Worm (Caenorhabditis elegans) whole organism, young adult: ENCODE measurements around the gene C08F1.12.

Experiments
- B0019.2 ChIP-seq: fragments of 200-800 bp; sonication (Bioruptor generic); conservative IDR thresholded peaks from 2 replicates; pipeline ENCODE4 v1.3.6; 2022; ENCODE audit warnings: missing genetic modification reagents, missing genetic modification characterization, missing compliant biosample characterization
- F22D6.2 ChIP-seq: sonication (generic microtip); optimal IDR thresholded peaks from 2 replicates; lab custom pipeline; 2016; ENCODE audit warnings: mild to moderate bottlenecking, missing genetic modification characterization, missing compliant biosample characterization
- Y56A3A.18 ChIP-seq: fragments of 200-800 bp; sonication (Bioruptor generic); IDR thresholded peaks from 2 replicates; pipeline ENCODE4 v1.3.6; 2022; ENCODE audit warnings: missing genetic modification reagents, missing genetic modification characterization, missing compliant biosample characterization
- Y67H2A.10 ChIP-seq: fragments of 200-800 bp; sonication (Bioruptor generic); conservative IDR thresholded peaks from 2 replicates; pipeline ENCODE4 v1.3.6; 2022; ENCODE audit warnings: missing genetic modification reagents, missing genetic modification characterization, missing compliant biosample characterization
- Y95B8A.8 ChIP-seq: fragments of 200-800 bp; sonication (Bioruptor generic); IDR thresholded peaks from 2 replicates; pipeline ENCODE4 v1.3.6; 2022; ENCODE audit warnings: missing genetic modification reagents, missing genetic modification characterization, missing compliant biosample characterization
- akir-1 ChIP-seq: fragments of 200-800 bp; sonication (Bioruptor generic); optimal IDR thresholded peaks from 2 replicates; lab custom pipeline; 2018; ENCODE audit warnings: mild to moderate bottlenecking, missing genetic modification characterization, moderate library complexity, missing compliant biosample characterization
- aptf-3 ChIP-seq: fragments of 200-800 bp; sonication (Bioruptor generic); IDR thresholded peaks from 2 replicates; pipeline ENCODE4 v1.3.6; 2022; ENCODE audit warnings: missing genetic modification characterization, missing compliant biosample characterization
- attf-5 ChIP-seq: fragments of 200-800 bp; sonication (Bioruptor generic); optimal IDR thresholded peaks from 2 replicates; lab custom pipeline; 2018; ENCODE audit warnings: mild to moderate bottlenecking, missing genetic modification characterization, missing compliant biosample characterization
- bed-2 ChIP-seq: fragments of 200-800 bp; sonication (Bioruptor generic); IDR thresholded peaks from 2 replicates; pipeline ENCODE4 v1.3.6; 2022; ENCODE audit warnings: missing genetic modification reagents, missing genetic modification characterization, missing compliant biosample characterization
- ccch-3 ChIP-seq: fragments of 200-800 bp; sonication (Bioruptor generic); optimal IDR thresholded peaks from 2 replicates; lab custom pipeline; 2018; ENCODE audit warnings: mild to moderate bottlenecking, missing genetic modification characterization, missing compliant biosample characterization
- ceh-91 ChIP-seq: fragments of 200-800 bp; sonication (Bioruptor generic); IDR thresholded peaks from 2 replicates; pipeline ENCODE4 v1.3.6; 2022; ENCODE audit warnings: missing genetic modification reagents, missing genetic modification characterization, missing compliant biosample characterization
- efl-1 ChIP-seq: fragments of 150-350 bp; optimal IDR thresholded peaks from 2 replicates; lab custom pipeline; 2014; ENCODE audit warnings: missing biosample characterization, missing genetic modification reagents, missing genetic modification characterization
- egl-18 ChIP-seq: fragments of 200-800 bp; sonication (Bioruptor generic); IDR thresholded peaks from 2 replicates; pipeline ENCODE4 v1.3.6; 2022; ENCODE audit warnings: missing genetic modification reagents, missing genetic modification characterization, missing compliant biosample characterization
- gei-17 ChIP-seq: fragments of 200-800 bp; sonication (Bioruptor generic); optimal IDR thresholded peaks from 2 replicates; lab custom pipeline; 2018; ENCODE audit warnings: mild to moderate bottlenecking, missing genetic modification characterization, missing compliant biosample characterization
- hlh-12 ChIP-seq: sonication (generic microtip); optimal IDR thresholded peaks from 2 replicates; lab custom pipeline; 2016; ENCODE audit warnings: missing genetic modification characterization, missing compliant biosample characterization
- hmg-20 ChIP-seq: fragments of 200-800 bp; sonication (Bioruptor generic); IDR thresholded peaks from 2 replicates; pipeline ENCODE4 v1.3.6; 2022; ENCODE audit warnings: missing genetic modification reagents, missing genetic modification characterization, missing compliant biosample characterization
- hrde-1 ChIP-seq: sonication (generic microtip); optimal IDR thresholded peaks from 2 replicates; lab custom pipeline; 2016; ENCODE audit warnings: missing genetic modification characterization, mild to moderate bottlenecking, missing compliant biosample characterization, moderate library complexity, missing genotype, missing genetic modification reagents, borderline replicate concordance
- lin-26 ChIP-seq: fragments of 200-800 bp; sonication (Bioruptor generic); IDR thresholded peaks from 2 replicates; pipeline ENCODE4 v1.3.6; 2022; ENCODE audit warnings: missing genetic modification reagents, missing genetic modification characterization, missing compliant biosample characterization
- lin-35 ChIP-seq, 3 experiments: fragments of 150-350 bp in 2 of 3; sonication (generic microtip) in 1 of 3; optimal IDR thresholded peaks; 2 replicates each; lab custom pipeline; 2014 to 2018; ENCODE audit warnings: missing biosample characterization in 3 of 3, missing genetic modification characterization in 3 of 3, missing genetic modification reagents in 3 of 3
- lsl-1 ChIP-seq: fragments of 200-800 bp; sonication (Bioruptor generic); optimal IDR thresholded peaks from 2 replicates; lab custom pipeline; 2018; ENCODE audit warnings: mild to moderate bottlenecking, missing genetic modification characterization, moderate library complexity, missing compliant biosample characterization
- mcd-1 ChIP-seq: fragments of 200-800 bp; sonication (Bioruptor generic); IDR thresholded peaks from 2 replicates; pipeline ENCODE4 v1.3.6; 2022; ENCODE audit warnings: missing genetic modification reagents, missing genetic modification characterization, missing compliant biosample characterization
- mxl-1 ChIP-seq: sonication (generic microtip); optimal IDR thresholded peaks from 2 replicates; lab custom pipeline; 2016; ENCODE audit warnings: missing genetic modification characterization, missing compliant biosample characterization
- nfya-2 ChIP-seq: fragments of 200-800 bp; sonication (Bioruptor generic); IDR thresholded peaks from 2 replicates; pipeline ENCODE4 v1.3.6; 2022; ENCODE audit warnings: missing genetic modification reagents, missing genetic modification characterization, missing compliant biosample characterization
- rpc-1 ChIP-seq, 2 experiments: fragments of 150-350 bp in 1 of 2; sonication (generic microtip) in 1 of 2; optimal IDR thresholded peaks; 2 replicates each; lab custom pipeline; 2014 to 2018; ENCODE audit warnings: missing biosample characterization in 1 of 2, missing genetic modification characterization in 1 of 2, missing genetic modification reagents in 1 of 2, missing genotype in 1 of 2
- sdz-38 ChIP-seq: sonication (generic microtip); optimal IDR thresholded peaks from 2 replicates; lab custom pipeline; 2016; ENCODE audit warnings: missing genotype, missing genetic modification characterization, missing compliant biosample characterization
- sea-2 ChIP-seq: fragments of 200-800 bp; sonication (Bioruptor generic); IDR thresholded peaks from 2 replicates; pipeline ENCODE4 v1.3.6; 2022; ENCODE audit warnings: missing genetic modification characterization, missing compliant biosample characterization
- snpc-1.1 ChIP-seq: sonication (generic microtip); optimal IDR thresholded peaks from 2 replicates; lab custom pipeline; 2017; ENCODE audit warnings: missing genetic modification characterization, mild to moderate bottlenecking, missing compliant biosample characterization, antibody characterized with exemption, moderate library complexity, missing genotype, missing genetic modification reagents; ENCODE audit not compliant: insufficient read depth
- snpc-1.3 ChIP-seq: sonication (generic microtip); optimal IDR thresholded peaks from 2 replicates; lab custom pipeline; 2017; ENCODE audit warnings: missing genetic modification characterization, mild to moderate bottlenecking, missing compliant biosample characterization, antibody characterized with exemption, moderate library complexity, missing genotype, missing genetic modification reagents; ENCODE audit not compliant: insufficient read depth
- snpc-3.4 ChIP-seq: sonication (generic microtip); optimal IDR thresholded peaks from 2 replicates; lab custom pipeline; 2017; ENCODE audit warnings: missing genetic modification characterization, mild to moderate bottlenecking, missing compliant biosample characterization, antibody characterized with exemption, moderate library complexity, missing genotype, missing genetic modification reagents
- snpc-4 ChIP-seq, 5 experiments: fragments of 150-350 bp in 1 of 5; sonication (generic microtip) in 4 of 5; optimal IDR thresholded peaks; 2 replicates each; lab custom pipeline; 2014 to 2018; ENCODE audit warnings: missing genetic modification characterization in 5 of 5, missing biosample characterization in 3 of 5, antibody characterized with exemption in 2 of 5, mild to moderate bottlenecking in 2 of 5, missing compliant biosample characterization in 2 of 5, missing genotype in 2 of 5, moderate library complexity in 2 of 5, missing genetic modification reagents in 1 of 5
- unc-130 ChIP-seq: sonication (generic microtip); optimal IDR thresholded peaks from 2 replicates; lab custom pipeline; 2016; ENCODE audit warnings: missing genetic modification reagents, missing genetic modification characterization, missing compliant biosample characterization
- unc-62 ChIP-seq: fragments of 150-350 bp; optimal IDR thresholded peaks from 2 replicates; lab custom pipeline; 2014; ENCODE audit warnings: missing biosample characterization, missing genetic modification reagents, missing genetic modification characterization
- xnd-1 ChIP-seq: sonication (generic microtip); optimal IDR thresholded peaks from 2 replicates; lab custom pipeline; 2016; ENCODE audit warnings: missing genotype, missing genetic modification reagents, missing genetic modification characterization, missing compliant biosample characterization
- ztf-6 ChIP-seq: fragments of 200-800 bp; sonication (Bioruptor generic); IDR thresholded peaks from 2 replicates; pipeline ENCODE4 v1.3.6; 2022; ENCODE audit warnings: missing genetic modification reagents, missing genetic modification characterization, missing compliant biosample characterization

Gene C08F1.12

DNA sequence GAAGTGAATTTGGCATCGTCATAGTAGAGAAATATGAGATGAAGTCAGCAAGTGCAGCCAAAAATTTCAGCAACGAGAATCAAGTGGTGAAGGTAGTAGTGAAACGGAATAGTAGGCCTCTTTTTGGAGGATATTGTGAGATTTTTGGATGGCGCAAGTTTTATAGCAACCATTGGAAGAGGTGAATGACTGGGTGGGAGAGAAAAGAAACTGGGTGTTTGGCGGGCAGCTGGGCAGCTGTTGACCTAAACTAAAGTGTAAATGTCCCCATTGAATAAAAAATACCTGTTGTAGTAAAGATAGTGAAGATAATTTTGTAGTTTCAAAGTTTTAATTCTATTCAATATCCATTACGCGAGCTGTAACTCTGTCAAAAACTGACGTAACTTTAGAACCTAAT is 9.8 kb upstream of the C08F1.12 start (continued):
- TF ChIP-seq snpc-4 (GFP tag; optimal IDR thresholded peaks at IDR 0.05; lab: Kevin White, UChicago) (no peak), snpc-4 (tag; optimal IDR thresholded peaks at IDR 0.05; lab: Kevin White, UChicago) (no peak), lsl-1 (GFP tag; lab: Kevin White, UChicago) (no peak), ccch-3 (no peak), efl-1 (GFP tag; lab: Kevin White, UChicago) (no peak)

DNA sequence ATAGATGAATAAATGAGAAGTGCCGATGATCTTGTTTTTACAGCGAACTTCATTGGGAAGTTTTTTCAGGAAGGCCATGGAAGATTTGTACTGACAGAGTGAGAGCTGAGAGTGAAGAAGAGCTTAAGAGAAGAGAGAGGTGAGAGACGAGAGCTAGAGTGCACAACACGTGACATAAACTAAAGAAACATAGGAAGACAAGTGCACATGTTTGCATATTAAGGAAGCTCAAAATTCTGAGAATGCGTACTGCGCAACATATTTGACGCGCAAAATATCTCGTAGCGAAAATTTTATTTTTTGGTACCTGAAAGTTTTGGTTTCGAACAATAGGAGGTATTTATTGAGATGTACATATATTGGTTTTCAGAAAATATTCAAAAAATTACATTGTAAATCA is 2.0 kb upstream of the C08F1.12 start, which contains the start of gene C08F1.8:
Gene C08F1.8 (minus strand): TSS at position 101 of the 400 bp plus-strand sequence.
- TF ChIP-seq hrde-1: no peak
- TF ChIP-seq unc-62 (GFP tag; lab: Kevin White, UChicago): no peak
- no peak for TF ChIP-seq snpc-3.4 (tag; lab: Kevin White, UChicago)
- TF ChIP-seq gei-17 (GFP tag; lab: Kevin White, UChicago): no peak
- no peak for TF ChIP-seq snpc-1.3 (tag; lab: Kevin White, UChicago)
- no peak for TF ChIP-seq snpc-1.1 (tag; lab: Kevin White, UChicago)
- no peak for TF ChIP-seq hmg-20 (GFP tag; lab: Robert Waterston, UW)
- TF ChIP-seq unc-130 (GFP tag; lab: Kevin White, UChicago): no peak
- no peak for TF ChIP-seq sea-2 (GFP tag; lab: Robert Waterston, UW)
- no peak for TF ChIP-seq attf-5 (GFP tag; lab: Kevin White, UChicago)
- TF ChIP-seq, all 124 proteins: peak for 0

DNA sequence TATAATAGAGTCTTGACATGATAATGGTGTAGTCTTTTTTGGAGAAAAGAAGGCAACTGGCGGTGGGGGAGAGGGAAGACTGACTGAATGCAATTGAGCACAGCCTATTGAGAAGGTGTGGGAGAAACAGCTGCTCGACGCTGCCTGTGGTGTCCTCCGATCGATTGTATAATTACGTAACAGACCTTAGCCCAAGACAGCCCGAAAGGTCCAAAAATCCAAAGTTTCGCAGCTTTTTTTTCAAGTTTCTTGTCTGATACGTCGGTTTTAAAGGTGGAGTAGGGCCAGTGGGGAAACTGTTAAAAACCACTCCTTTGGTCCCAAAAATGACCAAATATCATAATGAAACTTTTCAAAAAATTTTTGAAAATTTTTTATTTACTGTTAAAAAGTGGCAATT is 18.2 kb downstream of the C08F1.12 start, which contains the start of the genes C08F1.6 and fbxb-13:
Gene C08F1.6 (minus strand): TSS at position 101 of the 400 bp plus-strand sequence.
Gene fbxb-13 (plus strand): TSS at position 191 of the 400 bp plus-strand sequence.
- TF ChIP-seq hlh-12: no peak
- no peak for TF ChIP-seq Y67H2A.10 (GFP tag; lab: Robert Waterston, UW)
- TF ChIP-seq hrde-1: no peak
- TF ChIP-seq efl-1 (GFP tag; lab: Kevin White, UChicago): no peak
- TF ChIP-seq bed-2: no peak
- no peak for TF ChIP-seq B0019.2 (GFP tag; lab: Robert Waterston, UW)
- no peak for TF ChIP-seq F22D6.2 (tag; lab: Kevin White, UChicago)
- TF ChIP-seq aptf-3: no peak
- no peak for TF ChIP-seq akir-1 (GFP tag; lab: Kevin White, UChicago)
- no peak for TF ChIP-seq ccch-3
- TF ChIP-seq egl-18 (GFP tag; lab: Robert Waterston, UW): no peak
- TF ChIP-seq sdz-38: no peak
- TF ChIP-seq mcd-1 (GFP tag; lab: Robert Waterston, UW): no peak
- TF ChIP-seq ceh-91 (GFP tag; lab: Robert Waterston, UW): no peak
- TF ChIP-seq Y95B8A.8: no peak
- no peak for TF ChIP-seq rpc-1 (optimal IDR thresholded peaks at IDR 0.05; lab: Kevin White, UChicago)
- TF ChIP-seq rpc-1 (tag; optimal IDR thresholded peaks at IDR 0.05; lab: Kevin White, UChicago): no peak

DNA sequence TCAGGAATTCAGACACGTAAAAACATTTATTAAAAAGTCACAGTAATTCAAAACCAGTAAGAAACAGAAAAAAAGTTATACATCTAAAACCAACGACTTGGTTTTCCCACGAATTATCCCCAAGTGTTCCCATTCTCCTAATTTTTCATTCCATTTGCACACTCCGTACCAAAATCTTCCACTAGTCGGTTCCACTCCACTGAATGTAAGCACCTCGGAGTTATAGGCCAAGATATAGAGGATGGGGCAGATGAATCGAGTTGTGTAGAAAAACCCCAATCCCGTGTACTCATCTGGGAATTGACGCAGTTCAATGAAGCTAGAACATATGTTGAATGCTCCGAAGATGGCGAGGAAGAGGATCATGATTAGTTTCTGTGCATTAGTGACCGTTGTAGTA is 19.1 kb downstream of the C08F1.12 start:
- TF ChIP-seq efl-1 (GFP tag; lab: Kevin White, UChicago) (no peak), ztf-6 (GFP tag; lab: Robert Waterston, UW) (no peak), mcd-1 (GFP tag; lab: Robert Waterston, UW) (no peak), Y56A3A.18 (GFP tag; lab: Robert Waterston, UW) (no peak), lin-26 (GFP tag; lab: Robert Waterston, UW) (no peak), nfya-2 (GFP tag; lab: Robert Waterston, UW) (no peak), xnd-1 (tag; lab: Kevin White, UChicago) (no peak), lin-35 (GFP tag; optimal IDR thresholded peaks at IDR 0.05; lab: Kevin White, UChicago) (no peak), hrde-1 (no peak), mxl-1 (tag; lab: Kevin White, UChicago) (no peak)
